Worm (Caenorhabditis elegans) whole organism, mixed stage, embryonic: ENCODE results near the gene T21D12.14.
A peak's percentile ranks its signal among the peaks of the same experiment; 100 is the strongest.

Experiments
- bed-3 ChIP-seq: fragments of 200-800 bp; sonication (Bioruptor generic); optimal IDR thresholded peaks from 3 replicates; lab custom pipeline; 2018; ENCODE audit warnings: mild to moderate bottlenecking, missing genetic modification characterization, moderate library complexity, missing compliant biosample characterization
- blmp-1 ChIP-seq: fragments of 150-350 bp; optimal IDR thresholded peaks from 2 replicates; lab custom pipeline; 2014; ENCODE audit warnings: missing biosample characterization, missing genetic modification characterization
- ceh-39 ChIP-seq: fragments of 150-350 bp; optimal IDR thresholded peaks from 2 replicates; lab custom pipeline; 2014; ENCODE audit warnings: missing biosample characterization, missing genetic modification characterization
- ceh-43 ChIP-seq: fragments of 200-800 bp; sonication (Bioruptor generic); optimal IDR thresholded peaks from 2 replicates; lab custom pipeline; 2018; ENCODE audit warnings: mild to moderate bottlenecking, missing genetic modification characterization, moderate library complexity, missing compliant biosample characterization
- ces-1 ChIP-seq: fragments of 150-350 bp; optimal IDR thresholded peaks from 2 replicates; lab custom pipeline; 2014; ENCODE audit warnings: missing biosample characterization, missing genetic modification reagents, missing genetic modification characterization
- cnd-1 ChIP-seq: fragments of 200-800 bp; sonication (Bioruptor generic); optimal IDR thresholded peaks from 2 replicates; lab custom pipeline; 2018; ENCODE audit warnings: mild to moderate bottlenecking, missing genetic modification characterization, missing compliant biosample characterization
- drap-1 ChIP-seq: fragments of 200-800 bp; sonication (Bioruptor generic); optimal IDR thresholded peaks from 3 replicates; lab custom pipeline; 2018; ENCODE audit warnings: mild to moderate bottlenecking, missing genetic modification characterization, missing compliant biosample characterization
- elt-1 ChIP-seq: sonication (generic microtip); optimal IDR thresholded peaks from 2 replicates; lab custom pipeline; 2017; ENCODE audit warnings: missing genetic modification characterization, mild to moderate bottlenecking, missing compliant biosample characterization, antibody characterized with exemption, moderate library complexity, borderline replicate concordance; ENCODE audit not compliant: insufficient read depth
- flh-1 ChIP-seq: fragments of 200-800 bp; sonication (Bioruptor generic); optimal IDR thresholded peaks from 2 replicates; lab custom pipeline; 2018; ENCODE audit warnings: mild to moderate bottlenecking, missing genetic modification characterization, moderate library complexity, missing compliant biosample characterization
- ham-2 ChIP-seq: fragments of 200-800 bp; sonication (Bioruptor generic); optimal IDR thresholded peaks from 2 replicates; lab custom pipeline; 2018; ENCODE audit warnings: mild to moderate bottlenecking, missing genetic modification characterization, missing compliant biosample characterization
- hlh-1 ChIP-seq: fragments of 150-350 bp; optimal IDR thresholded peaks from 2 replicates; lab custom pipeline; 2014; ENCODE audit warnings: missing biosample characterization, missing genetic modification reagents, missing genetic modification characterization
- lin-13 ChIP-seq: fragments of 150-350 bp; optimal IDR thresholded peaks from 2 replicates; lab custom pipeline; 2014; ENCODE audit warnings: missing biosample characterization, missing genetic modification characterization
- lin-32 ChIP-seq: fragments of 200-800 bp; sonication (Bioruptor generic); optimal IDR thresholded peaks from 2 replicates; lab custom pipeline; 2018; ENCODE audit warnings: mild to moderate bottlenecking, missing genetic modification characterization, missing compliant biosample characterization
- lsy-2 ChIP-seq: fragments of 150-350 bp; optimal IDR thresholded peaks from 2 replicates; lab custom pipeline; 2014; ENCODE audit warnings: missing biosample characterization, missing genetic modification characterization
- mab-5 ChIP-seq: fragments of 150-350 bp; optimal IDR thresholded peaks from 2 replicates; lab custom pipeline; 2014; ENCODE audit warnings: missing biosample characterization, missing genetic modification characterization
- mep-1 ChIP-seq: fragments of 150-350 bp; optimal IDR thresholded peaks from 2 replicates; lab custom pipeline; 2017; ENCODE audit warnings: missing biosample characterization, missing genetic modification reagents, missing genetic modification characterization, inconsistent platforms
- mls-2 ChIP-seq: sonication (generic microtip); optimal IDR thresholded peaks from 2 replicates; lab custom pipeline; 2016; ENCODE audit warnings: mild to moderate bottlenecking, missing genetic modification characterization, moderate library complexity, missing compliant biosample characterization
- nhr-12 ChIP-seq: fragments of 150-350 bp; optimal IDR thresholded peaks from 2 replicates; lab custom pipeline; 2014; ENCODE audit warnings: missing biosample characterization, missing genetic modification characterization
- nhr-2 ChIP-seq: fragments of 150-350 bp; optimal IDR thresholded peaks from 2 replicates; lab custom pipeline; 2014; ENCODE audit warnings: missing biosample characterization, missing genetic modification characterization
- nhr-237 ChIP-seq: fragments of 150-350 bp; optimal IDR thresholded peaks from 2 replicates; lab custom pipeline; 2014; ENCODE audit warnings: missing biosample characterization, missing genetic modification characterization
- nhr-28 ChIP-seq: fragments of 150-350 bp; optimal IDR thresholded peaks from 2 replicates; lab custom pipeline; 2014; ENCODE audit warnings: missing biosample characterization, missing genetic modification characterization
- nhr-76 ChIP-seq: sonication (generic microtip); optimal IDR thresholded peaks from 2 replicates; lab custom pipeline; 2017; ENCODE audit warnings: missing biosample characterization, missing genetic modification characterization
- pha-4 ChIP-seq: fragments of 150-350 bp; optimal IDR thresholded peaks from 2 replicates; lab custom pipeline; 2018; ENCODE audit warnings: missing biosample characterization, missing genetic modification reagents, missing genetic modification characterization
- sem-2 ChIP-seq: fragments of 200-800 bp; sonication (Bioruptor generic); optimal IDR thresholded peaks from 2 replicates; lab custom pipeline; 2018; ENCODE audit warnings: mild to moderate bottlenecking, missing genetic modification characterization, missing compliant biosample characterization
- snpc-4 ChIP-seq: fragments of 150-350 bp; optimal IDR thresholded peaks from 2 replicates; lab custom pipeline; 2014; ENCODE audit warnings: missing biosample characterization, missing genetic modification characterization
- sptf-1 ChIP-seq: sonication (generic microtip); optimal IDR thresholded peaks from 2 replicates; lab custom pipeline; 2017; ENCODE audit warnings: mild to moderate bottlenecking, missing genetic modification characterization, moderate library complexity, missing compliant biosample characterization
- tbx-8 ChIP-seq: fragments of 200-800 bp; sonication (Bioruptor generic); optimal IDR thresholded peaks from 2 replicates; lab custom pipeline; 2018; ENCODE audit warnings: mild to moderate bottlenecking, missing genetic modification characterization, moderate library complexity, missing compliant biosample characterization
- unc-120 ChIP-seq: sonication (generic microtip); optimal IDR thresholded peaks from 2 replicates; lab custom pipeline; 2017; ENCODE audit warnings: missing genetic modification characterization, missing compliant biosample characterization; ENCODE audit not compliant: poor library complexity, severe bottlenecking
- unc-39 ChIP-seq: fragments of 150-350 bp; optimal IDR thresholded peaks from 2 replicates; lab custom pipeline; 2014; ENCODE audit warnings: missing biosample characterization, missing genetic modification characterization
- unc-62 ChIP-seq: fragments of 150-350 bp; optimal IDR thresholded peaks from 2 replicates; lab custom pipeline; 2014; ENCODE audit warnings: missing biosample characterization, missing genetic modification reagents, missing genetic modification characterization
- zip-8 ChIP-seq: fragments of 150-350 bp; optimal IDR thresholded peaks from 2 replicates; lab custom pipeline; 2014; ENCODE audit warnings: missing biosample characterization, missing genetic modification characterization
- ztf-11 ChIP-seq: fragments of 150-350 bp; optimal IDR thresholded peaks from 2 replicates; lab custom pipeline; 2014; ENCODE audit warnings: missing biosample characterization, missing genetic modification characterization

T21D12.14 gene

ce11 chrIV:266148-266547 lies 21.8 kb downstream of the T21D12.14 start, which contains the start of gene T21D12.12:
TSS of gene T21D12.12 (plus strand) at chrIV:266448.
- no peak for TF ChIP-seq ham-2 (GFP tag; lab: Kevin White, UChicago)
- no peak for TF ChIP-seq nhr-28 (tag; lab: Kevin White, UChicago)
- no peak for TF ChIP-seq sptf-1 (tag; lab: Kevin White, UChicago)
- no peak for TF ChIP-seq mep-1 (tag; lab: Kevin White, UChicago)
- no peak for TF ChIP-seq cnd-1 (tag; lab: Kevin White, UChicago)
- no peak for TF ChIP-seq lin-13 (tag; lab: Kevin White, UChicago)
- no peak for TF ChIP-seq zip-8 (tag; lab: Kevin White, UChicago)
- no peak for TF ChIP-seq unc-39 (tag; lab: Kevin White, UChicago)
- no peak for TF ChIP-seq ceh-39 (tag; lab: Kevin White, UChicago)
- no peak for TF ChIP-seq lin-32 (GFP tag; lab: Kevin White, UChicago)
- no peak for TF ChIP-seq mls-2

ce11 chrIV:264182-264709 lies 23.7 kb downstream of the T21D12.14 start, which contains the start of gene pat-6:
TSS of gene pat-6 (minus strand) at chrIV:264232.
- TF ChIP-seq flh-1 (GFP tag; lab: Kevin White, UChicago) (no peak), ceh-43 (GFP tag; lab: Kevin White, UChicago) (no peak), zip-8 (tag; lab: Kevin White, UChicago) (no peak), snpc-4 (tag; lab: Kevin White, UChicago) (no peak), mls-2 (no peak), unc-120 (tag; lab: Kevin White, UChicago) (peak; percentile 76), ham-2 (GFP tag; lab: Kevin White, UChicago) (no peak), tbx-8 (no peak), cnd-1 (tag; lab: Kevin White, UChicago) (no peak), hlh-1 (tag; lab: Kevin White, UChicago) (peak; percentile 44), sptf-1 (tag; lab: Kevin White, UChicago) (no peak), drap-1 (GFP tag; lab: Kevin White, UChicago) (no peak), unc-62 (GFP tag; lab: Kevin White, UChicago) (peak; percentile 27), lsy-2 (tag; lab: Kevin White, UChicago) (no peak), ztf-11 (tag; lab: Kevin White, UChicago) (no peak), ces-1 (GFP tag; lab: Kevin White, UChicago) (peak; percentile 50), nhr-12 (no peak)

ce11 chrIV:262460-262859 lies 25.5 kb downstream of the T21D12.14 start:
- TF ChIP-seq tbx-8 = no peak
- TF ChIP-seq pha-4 (tag; lab: Kevin White, UChicago) = no peak
- TF ChIP-seq nhr-28 (tag; lab: Kevin White, UChicago) = no peak
- TF ChIP-seq sptf-1 (tag; lab: Kevin White, UChicago) = no peak
- TF ChIP-seq lin-13 (tag; lab: Kevin White, UChicago) = no peak
- no peak for TF ChIP-seq blmp-1 (tag; lab: Kevin White, UChicago)
- no peak for TF ChIP-seq bed-3
- TF ChIP-seq ceh-39 (tag; lab: Kevin White, UChicago) = no peak
- TF ChIP-seq elt-1 (tag; lab: Kevin White, UChicago) = no peak
- TF ChIP-seq, all 35 proteins: peak for 0

- TF ChIP-seq nhr-237 (tag; lab: Kevin White, UChicago) (peak; percentile 7), drap-1 (GFP tag; lab: Kevin White, UChicago) (no peak), ztf-11 (tag; lab: Kevin White, UChicago) (no peak), flh-1 (GFP tag; lab: Kevin White, UChicago) (no peak), nhr-2 (tag; lab: Kevin White, UChicago) (peak; percentile 12), nhr-76 (no peak), mab-5 (peak; percentile 42), sem-2 (GFP tag; lab: Kevin White, UChicago) (no peak), sptf-1 (tag; lab: Kevin White, UChicago) (peak; percentile 5), pha-4 (tag; lab: Kevin White, UChicago) (peak; percentile 40), mep-1 (tag; lab: Kevin White, UChicago) (peak; percentile 19), lsy-2 (tag; lab: Kevin White, UChicago) (peak; percentile 68), ceh-39 (tag; lab: Kevin White, UChicago) (peak; percentile 60), ces-1 (GFP tag; lab: Kevin White, UChicago) (peak; percentile 98)
Observed at ce11 chrIV:261607-262006, 26.3 kb downstream of the T21D12.14 start, which contains the start of gene pqbp-1.1. TSS of gene pqbp-1.1 (minus strand) at chrIV:261683.
